Worm (Caenorhabditis elegans): ENCODE data around the gene srx-42.

Gene srx-42

DNA sequence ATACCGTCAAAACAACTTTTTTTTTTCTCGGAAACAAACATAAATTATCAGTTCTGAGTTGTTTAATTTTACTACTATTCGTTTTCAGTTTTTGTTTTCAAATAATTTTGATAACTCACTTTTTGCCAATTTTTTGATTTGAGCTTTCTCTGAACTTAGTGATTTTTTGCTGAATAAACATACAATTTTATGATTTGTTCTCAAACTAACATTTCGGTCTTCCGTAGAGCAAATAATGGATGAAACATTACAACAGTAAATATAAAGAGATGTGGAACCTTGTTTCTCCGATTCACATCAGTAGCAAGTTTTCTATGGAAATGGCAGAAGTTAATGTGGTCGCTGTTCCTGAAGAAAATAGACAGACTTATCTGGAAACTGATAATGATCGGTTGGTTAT, 28.9 kb downstream of the srx-42 start, which contains the start of gene R10D12.7:
Gene R10D12.7 (plus strand): TSS at position 301 of the 400 bp plus-strand sequence.
- TF ChIP-seq flt-1 (GFP tag; IDR thresholded peaks at IDR 0.05) (no peak), tab-1 (GFP tag; IDR thresholded peaks at IDR 0.05) (no peak), ref-1 (GFP tag; conservative IDR thresholded peaks at IDR 0.05) (no peak)

DNA sequence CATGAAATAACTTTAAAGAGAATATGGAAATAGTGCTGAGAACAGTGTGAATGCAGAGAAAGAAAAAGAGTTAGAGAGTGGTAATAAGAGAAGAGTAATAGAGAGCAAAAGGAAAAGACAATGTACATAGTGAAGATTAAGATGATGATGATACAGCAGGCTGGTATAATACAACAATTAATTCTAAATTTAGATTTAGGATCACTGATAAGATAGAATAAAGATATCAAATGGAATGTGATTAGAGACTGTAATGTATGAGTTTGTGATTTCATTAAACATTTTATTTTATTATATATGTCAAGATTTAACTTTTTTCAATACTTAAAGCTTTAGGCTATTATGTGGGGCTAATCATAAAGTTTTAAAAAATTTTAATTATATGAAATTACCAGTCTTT, 32.4 kb downstream of the srx-42 start, which contains the start of gene R10D12.8:
Gene R10D12.8 (minus strand): TSS at position 101 of the 400 bp plus-strand sequence.
- no peak for TF ChIP-seq flt-1 (GFP tag; IDR thresholded peaks at IDR 0.05)
- no peak for TF ChIP-seq cog-1 (tag; optimal IDR thresholded peaks at IDR 0.05)
- no peak for TF ChIP-seq ztf-23 (GFP tag; IDR thresholded peaks at IDR 0.05)
- no peak for TF ChIP-seq klf-2 (GFP tag; conservative IDR thresholded peaks at IDR 0.05)
- no peak for TF ChIP-seq med-1 (GFP tag; optimal IDR thresholded peaks at IDR 0.05; ENCODE audit: insufficient read depth)
- no peak for TF ChIP-seq ztf-29 (GFP tag; IDR thresholded peaks at IDR 0.05)
- TF ChIP-seq T22C8.4 (GFP tag; IDR thresholded peaks at IDR 0.05), result no peak
- TF ChIP-seq ref-1 (GFP tag; conservative IDR thresholded peaks at IDR 0.05), result no peak
- TF ChIP-seq tab-1 (GFP tag; IDR thresholded peaks at IDR 0.05), result no peak

DNA sequence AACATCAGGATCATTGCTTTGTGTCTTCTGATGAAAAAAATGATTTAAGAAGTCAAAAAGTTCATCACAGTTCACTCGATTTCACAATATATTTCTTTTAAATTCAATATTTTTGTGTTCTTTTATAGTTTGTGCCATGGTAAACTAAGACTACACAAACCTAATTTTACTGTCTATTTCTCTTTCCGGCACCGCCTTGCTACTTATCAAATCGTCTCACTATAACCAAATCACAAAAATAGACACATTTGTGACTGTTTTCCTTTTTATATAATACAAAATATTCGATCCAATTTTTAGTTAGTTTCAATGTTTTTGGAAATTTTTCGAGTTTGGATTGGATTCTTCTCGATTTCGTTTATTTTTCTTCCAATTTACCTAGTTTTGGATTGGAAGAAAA, 33.2 kb downstream of the srx-42 start, which contains the start of gene swt-6:
Gene swt-6 (plus strand): TSS at position 301 of the 400 bp plus-strand sequence.
- no peak for TF ChIP-seq ref-1 (GFP tag; conservative IDR thresholded peaks at IDR 0.05)
- TF ChIP-seq ztf-29 (GFP tag; IDR thresholded peaks at IDR 0.05), result no peak
- TF ChIP-seq ztf-23 (GFP tag; IDR thresholded peaks at IDR 0.05), result no peak
- no peak for TF ChIP-seq T22C8.4 (GFP tag; IDR thresholded peaks at IDR 0.05)
- no peak for TF ChIP-seq tab-1 (GFP tag; IDR thresholded peaks at IDR 0.05)
- no peak for TF ChIP-seq cog-1 (tag; optimal IDR thresholded peaks at IDR 0.05)
- TF ChIP-seq med-1 (GFP tag; optimal IDR thresholded peaks at IDR 0.05; ENCODE audit: insufficient read depth), result no peak
- TF ChIP-seq klf-2 (GFP tag; conservative IDR thresholded peaks at IDR 0.05), result no peak
- TF ChIP-seq flt-1 (GFP tag; IDR thresholded peaks at IDR 0.05), result no peak

DNA sequence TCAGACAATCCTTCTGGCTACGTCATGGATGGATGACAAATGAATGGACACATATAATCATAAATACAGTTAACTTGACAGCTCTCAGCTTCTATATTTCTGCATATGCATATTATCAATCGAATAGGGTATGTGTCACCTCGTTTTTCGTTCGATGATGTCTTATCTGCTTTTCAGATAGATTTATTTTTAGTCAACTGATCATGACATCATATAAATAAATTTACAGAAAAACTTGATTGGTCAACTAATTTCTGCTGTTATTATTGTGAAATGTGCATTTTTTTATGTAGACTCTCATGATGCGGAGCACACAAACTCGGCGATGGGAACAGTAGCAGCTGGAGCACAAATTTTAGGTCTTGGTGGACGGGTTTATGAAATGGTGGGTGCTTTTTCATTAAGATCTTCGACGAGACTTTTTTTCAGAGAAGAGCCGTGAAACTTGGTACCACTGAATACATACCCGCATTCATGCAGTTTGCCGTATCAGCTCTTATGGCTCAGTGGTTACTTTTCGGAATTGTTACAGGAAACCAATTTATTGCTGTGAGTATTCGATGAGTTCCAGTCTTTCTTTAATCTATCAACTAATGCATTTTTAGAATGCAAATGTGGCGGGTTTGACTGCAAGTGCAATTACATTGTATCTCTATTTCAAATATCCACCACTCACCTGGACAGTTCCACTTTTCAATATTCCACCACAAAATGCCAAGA, 34.7 kb downstream of the srx-42 start:
- TF ChIP-seq med-1 (GFP tag; optimal IDR thresholded peaks at IDR 0.05; ENCODE audit: insufficient read depth) (no peak), tab-1 (GFP tag; IDR thresholded peaks at IDR 0.05) (no peak), ztf-23 (GFP tag; IDR thresholded peaks at IDR 0.05) (no peak), T22C8.4 (GFP tag; IDR thresholded peaks at IDR 0.05) (no peak), ref-1 (GFP tag; conservative IDR thresholded peaks at IDR 0.05) (no peak), klf-2 (GFP tag; conservative IDR thresholded peaks at IDR 0.05) (no peak)

DNA sequence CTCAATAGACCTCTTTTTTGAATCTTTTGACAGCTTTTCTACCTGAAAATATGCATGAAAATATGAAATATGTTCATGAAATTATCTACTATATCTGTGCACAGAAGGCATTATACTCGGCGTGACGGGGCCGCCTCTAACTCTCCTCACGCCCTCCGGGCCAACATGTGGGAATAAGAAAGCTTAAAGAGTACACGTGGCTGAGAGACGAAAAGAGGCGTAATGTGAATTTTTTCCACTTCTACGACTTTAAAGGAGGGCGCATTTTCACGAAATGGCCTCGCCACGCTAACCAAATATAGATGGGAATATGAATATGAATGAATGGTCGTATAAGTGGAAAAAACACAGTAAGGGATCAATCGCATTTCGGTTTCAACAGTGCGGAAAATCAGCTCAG, 36.9 kb downstream of the srx-42 start:
- TF ChIP-seq tab-1 (GFP tag; IDR thresholded peaks at IDR 0.05), result no peak
- no peak for TF ChIP-seq T22C8.4 (GFP tag; IDR thresholded peaks at IDR 0.05)
- TF ChIP-seq ref-1 (GFP tag; conservative IDR thresholded peaks at IDR 0.05), result no peak
- no peak for TF ChIP-seq ztf-29 (GFP tag; IDR thresholded peaks at IDR 0.05)
- no peak for TF ChIP-seq klf-2 (GFP tag; conservative IDR thresholded peaks at IDR 0.05)
- no peak for TF ChIP-seq med-1 (GFP tag; optimal IDR thresholded peaks at IDR 0.05; ENCODE audit: insufficient read depth)
- TF ChIP-seq flt-1 (GFP tag; IDR thresholded peaks at IDR 0.05), result no peak
- TF ChIP-seq ztf-23 (GFP tag; IDR thresholded peaks at IDR 0.05), result no peak
- no peak for TF ChIP-seq cog-1 (tag; optimal IDR thresholded peaks at IDR 0.05)

DNA sequence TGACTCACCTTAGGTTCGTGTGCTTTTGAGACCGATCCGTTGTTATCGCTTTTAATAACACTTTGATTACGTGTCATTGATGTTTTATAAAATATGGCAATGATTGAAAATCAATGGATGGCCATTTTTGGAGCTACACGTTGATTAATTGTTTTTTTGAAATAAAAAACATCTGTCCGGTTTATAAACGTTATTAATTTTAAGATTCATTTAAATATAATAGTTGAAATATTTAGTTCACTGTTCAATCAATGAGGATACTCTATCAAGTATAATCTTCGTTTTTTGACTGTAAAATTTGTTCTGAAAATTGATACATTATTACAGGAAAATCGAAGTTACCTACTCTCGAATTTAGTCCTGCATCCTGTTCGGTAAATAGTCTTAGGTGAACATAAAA, 37.4 kb downstream of the srx-42 start, which contains the start of gene R10D12.10:
Gene R10D12.10 (minus strand): TSS at position 101 of the 400 bp plus-strand sequence.
- no peak for TF ChIP-seq med-1 (GFP tag; optimal IDR thresholded peaks at IDR 0.05; ENCODE audit: insufficient read depth)
- TF ChIP-seq tab-1 (GFP tag; IDR thresholded peaks at IDR 0.05), result no peak
- no peak for TF ChIP-seq T22C8.4 (GFP tag; IDR thresholded peaks at IDR 0.05)
- TF ChIP-seq cog-1 (tag; optimal IDR thresholded peaks at IDR 0.05), result no peak
- no peak for TF ChIP-seq flt-1 (GFP tag; IDR thresholded peaks at IDR 0.05)

DNA sequence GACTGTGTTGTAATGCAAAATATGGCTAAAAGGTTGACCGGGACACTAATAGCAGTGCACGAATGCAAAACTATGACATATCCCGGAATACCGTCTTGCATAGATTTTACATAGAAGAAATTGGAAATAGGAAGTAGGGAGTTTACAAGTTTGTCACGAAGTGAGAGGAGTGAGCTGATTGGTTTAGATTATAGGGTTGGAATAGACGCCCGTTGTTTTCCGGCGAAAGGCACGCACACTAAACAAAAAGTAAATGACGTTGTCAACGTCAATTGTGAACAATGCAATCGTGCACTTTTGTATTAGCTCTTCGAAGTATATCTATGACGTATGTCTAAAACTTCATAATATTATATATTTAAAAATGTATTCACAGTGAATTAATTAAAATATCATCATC, 40.1 kb downstream of the srx-42 start, which contains the start of gene srh-24:
Gene srh-24 (minus strand): TSS at position 101 of the 400 bp plus-strand sequence.
- no peak for TF ChIP-seq klf-2 (GFP tag; conservative IDR thresholded peaks at IDR 0.05)
- no peak for TF ChIP-seq flt-1 (GFP tag; IDR thresholded peaks at IDR 0.05)
- no peak for TF ChIP-seq T22C8.4 (GFP tag; IDR thresholded peaks at IDR 0.05)
- no peak for TF ChIP-seq med-1 (GFP tag; optimal IDR thresholded peaks at IDR 0.05; ENCODE audit: insufficient read depth)
- no peak for TF ChIP-seq tab-1 (GFP tag; IDR thresholded peaks at IDR 0.05)
- no peak for TF ChIP-seq ztf-23 (GFP tag; IDR thresholded peaks at IDR 0.05)
- no peak for TF ChIP-seq ref-1 (GFP tag; conservative IDR thresholded peaks at IDR 0.05)
- no peak for TF ChIP-seq cog-1 (tag; optimal IDR thresholded peaks at IDR 0.05)
- no peak for TF ChIP-seq ztf-29 (GFP tag; IDR thresholded peaks at IDR 0.05)

DNA sequence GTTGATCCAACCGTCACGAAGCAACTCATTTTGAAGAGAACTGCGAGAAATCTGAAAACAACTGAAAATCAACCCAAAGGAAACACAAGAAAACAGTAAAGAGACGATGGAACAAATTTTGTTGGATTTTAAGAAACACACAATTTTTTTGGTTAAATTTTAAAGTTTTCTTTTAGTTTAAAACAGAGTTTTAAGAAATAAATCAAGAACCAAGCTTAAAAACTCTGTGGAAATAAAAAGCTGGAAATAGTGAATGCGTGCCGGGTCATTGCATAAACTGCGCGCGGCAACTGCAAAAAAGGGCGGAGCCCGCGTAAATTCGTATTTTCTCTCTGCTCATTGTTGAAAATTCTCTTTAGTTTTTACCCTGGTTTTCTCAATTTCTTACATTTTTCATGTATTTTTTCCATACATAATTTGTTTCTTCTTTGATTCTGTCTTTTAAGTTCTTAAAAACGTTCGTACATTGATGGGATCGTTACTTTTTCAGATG, 41.1 kb downstream of the srx-42 start, which contains the start of the genes algn-13 and R10D12.13:
Gene algn-13 (minus strand): TSS at position 51 of the 493 bp plus-strand sequence.
Gene R10D12.13 (plus strand): TSS at position 491 of the 493 bp plus-strand sequence.
- TF ChIP-seq cog-1 (tag; optimal IDR thresholded peaks at IDR 0.05) (peak; percentile 71), T22C8.4 (GFP tag; IDR thresholded peaks at IDR 0.05) (peak; percentile 68), ztf-23 (GFP tag; IDR thresholded peaks at IDR 0.05) (peak; percentile 89), ztf-29 (GFP tag; IDR thresholded peaks at IDR 0.05) (peak; percentile 68), med-1 (GFP tag; optimal IDR thresholded peaks at IDR 0.05; ENCODE audit: insufficient read depth) (peak; percentile 95), tab-1 (GFP tag; IDR thresholded peaks at IDR 0.05) (peak; percentile 89), flt-1 (GFP tag; IDR thresholded peaks at IDR 0.05) (peak; percentile 88), ref-1 (GFP tag; conservative IDR thresholded peaks at IDR 0.05) (no peak; the same call in 1 of the 2 replicates), klf-2 (GFP tag; conservative IDR thresholded peaks at IDR 0.05) (peak; percentile 82; the same call in 1 of the 2 replicates)

DNA sequence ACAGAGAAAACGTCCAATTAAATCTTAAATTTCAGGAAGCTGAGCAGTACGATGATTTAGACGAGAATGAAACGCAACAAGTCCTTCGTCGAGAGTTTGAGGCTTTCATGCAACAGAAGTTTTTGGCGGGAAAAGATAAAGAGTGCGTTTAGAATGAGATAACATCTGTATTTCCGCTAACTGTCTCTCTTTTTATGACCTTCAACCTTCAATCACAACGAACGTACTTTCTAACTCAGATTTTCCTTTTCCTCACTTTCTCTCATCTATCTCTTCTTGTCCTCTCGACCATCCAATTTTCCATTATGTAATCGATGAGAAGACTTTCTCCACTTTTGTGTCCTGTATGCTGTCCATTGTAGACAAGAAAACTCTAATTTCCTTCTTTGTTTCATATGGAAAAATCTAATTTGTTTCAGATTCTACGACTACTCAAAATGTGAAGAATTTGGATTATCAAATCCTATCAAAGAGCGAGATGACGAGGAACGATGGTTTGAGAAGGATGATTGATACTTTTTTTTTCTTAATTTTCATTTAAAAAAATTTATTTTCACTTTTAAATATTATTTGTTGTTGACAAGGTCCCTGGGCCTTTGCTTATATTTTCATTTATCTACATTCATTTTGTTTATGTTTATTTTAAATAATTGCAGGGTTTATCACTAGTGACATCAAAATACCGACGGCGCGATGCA, 42.6 kb downstream of the srx-42 start, which contains the start of gene sao-1:
Gene sao-1 (plus strand): TSS at position 648 of the 698 bp plus-strand sequence.
- TF ChIP-seq ztf-23 (GFP tag; IDR thresholded peaks at IDR 0.05), result no peak
- no peak for TF ChIP-seq klf-2 (GFP tag; conservative IDR thresholded peaks at IDR 0.05)

Measured in whole organism, midembryonic.